Worm (Caenorhabditis elegans): Measurements from ENCODE around the gene pbo-6.

ce11 chrX:17471703-17472102, 42.9 kb downstream of the pbo-6 start:
- TF ChIP-seq fkh-8 (tag; optimal IDR thresholded peaks at IDR 0.05) (no peak), ama-1 (optimal IDR thresholded peaks at IDR 0.05) (no peak)

Measured in whole organism, L1 larva.